Worm (Caenorhabditis elegans): ENCODE measurements around the gene K11H12.9.

K11H12.9 gene

DNA sequence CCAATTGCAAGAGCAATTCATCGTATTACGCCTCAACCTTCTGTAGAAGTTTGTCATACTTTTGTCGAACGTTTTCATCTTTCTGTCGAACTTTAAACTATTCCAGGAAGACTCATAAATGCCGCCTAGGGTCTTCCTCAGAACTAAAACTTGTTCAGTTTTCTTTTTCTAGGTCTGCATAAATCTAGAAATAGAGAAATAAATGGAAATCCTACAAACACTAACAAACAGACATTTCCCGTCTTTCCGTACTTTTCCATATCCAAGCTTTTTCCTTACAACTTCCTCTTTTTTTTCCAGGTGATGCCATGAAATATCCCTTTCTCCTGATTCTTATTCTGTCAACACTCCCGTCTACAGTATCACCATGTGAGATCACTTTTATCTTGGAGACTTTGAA lies 34.7 kb downstream of the K11H12.9 start, which contains the start of gene cutl-28:
TSS of gene cutl-28 (plus strand) at position 301 of the 400 bp plus-strand sequence.
- TF ChIP-seq elt-1 (tag; optimal IDR thresholded peaks at IDR 0.05; ENCODE audit: borderline replicate concordance, insufficient read depth) (no peak), elt-3 (tag; optimal IDR thresholded peaks at IDR 0.05) (no peak), drap-1 (GFP tag; optimal IDR thresholded peaks at IDR 0.05) (no peak), flh-1 (GFP tag; optimal IDR thresholded peaks at IDR 0.05) (no peak), mls-2 (tag; optimal IDR thresholded peaks at IDR 0.05) (no peak), ceh-83 (GFP tag; optimal IDR thresholded peaks at IDR 0.05) (no peak), ces-1 (GFP tag; optimal IDR thresholded peaks at IDR 0.05) (no peak), sptf-1 (tag; optimal IDR thresholded peaks at IDR 0.05) (no peak), M03D4.4 (tag; optimal IDR thresholded peaks at IDR 0.05) (no peak), lsy-2 (tag; optimal IDR thresholded peaks at IDR 0.05) (no peak), nhr-28 (tag; optimal IDR thresholded peaks at IDR 0.05) (no peak), ceh-43 (GFP tag; optimal IDR thresholded peaks at IDR 0.05) (no peak), unc-120 (tag; optimal IDR thresholded peaks at IDR 0.05; ENCODE audit: poor library complexity, severe bottlenecking) (no peak)

DNA sequence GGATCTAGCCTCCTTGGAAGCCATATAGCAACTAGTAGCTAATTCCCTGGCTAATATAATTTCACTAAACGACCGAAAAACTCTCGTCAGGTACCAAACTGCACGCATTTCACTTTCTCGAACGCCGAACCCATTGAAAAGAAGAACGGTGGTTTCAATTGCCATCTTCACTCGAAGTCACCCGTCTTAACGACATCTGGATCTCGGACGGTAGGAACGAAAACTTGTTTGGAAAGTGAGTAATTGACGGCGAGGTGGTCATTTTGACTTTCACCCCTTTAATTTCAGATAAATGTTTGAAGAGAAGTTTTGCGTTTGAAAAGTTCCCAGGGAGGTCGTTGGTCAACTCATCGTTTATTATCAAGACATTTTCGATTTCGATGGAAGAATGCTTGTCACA lies 35.3 kb downstream of the K11H12.9 start:
- TF ChIP-seq nhr-237 (tag; optimal IDR thresholded peaks at IDR 0.05) (no peak), ceh-39 (tag; optimal IDR thresholded peaks at IDR 0.05) (no peak), ces-1 (GFP tag; optimal IDR thresholded peaks at IDR 0.05) (no peak), ham-2 (GFP tag; optimal IDR thresholded peaks at IDR 0.05) (no peak), ztf-11 (tag; optimal IDR thresholded peaks at IDR 0.05) (no peak)

DNA sequence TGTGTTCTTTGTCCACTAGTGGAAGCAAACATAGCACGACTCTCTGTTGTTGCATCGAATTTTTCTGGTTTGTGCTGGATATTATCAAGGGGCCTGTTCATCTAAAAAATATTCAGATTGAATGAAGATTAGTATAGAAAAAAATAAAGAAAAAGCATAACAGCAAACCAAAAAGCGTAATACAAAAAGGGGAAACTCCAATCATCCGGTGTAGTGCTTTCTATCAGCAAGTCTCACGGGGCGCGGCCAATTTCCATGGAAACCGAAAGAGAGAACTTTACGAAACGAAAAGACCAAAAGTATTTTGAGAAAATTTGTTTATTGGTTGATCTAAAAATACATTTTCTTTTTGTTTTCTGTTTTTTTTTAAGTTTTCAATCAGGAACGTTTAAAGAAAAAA lies 48.8 kb downstream of the K11H12.9 start, which contains the start of gene Y55F3C.17:
TSS of gene Y55F3C.17 (minus strand) at position 101 of the 400 bp plus-strand sequence.
- TF ChIP-seq ham-2 (GFP tag; optimal IDR thresholded peaks at IDR 0.05) (no peak), cnd-1 (tag; optimal IDR thresholded peaks at IDR 0.05) (no peak), lsy-2 (tag; optimal IDR thresholded peaks at IDR 0.05) (no peak), blmp-1 (tag; optimal IDR thresholded peaks at IDR 0.05) (no peak), ceh-39 (tag; optimal IDR thresholded peaks at IDR 0.05) (no peak), nhr-76 (tag; optimal IDR thresholded peaks at IDR 0.05) (no peak), ces-1 (GFP tag; optimal IDR thresholded peaks at IDR 0.05) (no peak), hlh-1 (tag; optimal IDR thresholded peaks at IDR 0.05) (no peak), bed-3 (GFP tag; optimal IDR thresholded peaks at IDR 0.05) (no peak), drap-1 (GFP tag; optimal IDR thresholded peaks at IDR 0.05) (no peak), ceh-43 (GFP tag; optimal IDR thresholded peaks at IDR 0.05) (no peak)
